Worm (Caenorhabditis elegans) whole organism, L1 larva: ENCODE measurements around the gene tag-151.
A peak's percentile ranks its signal among the peaks of the same experiment; 100 is the strongest.

Experiments
- C04F5.9 ChIP-seq: sonication (generic microtip); optimal IDR thresholded peaks from 2 replicates; lab custom pipeline; 2016; ENCODE audit warnings: missing genetic modification characterization, missing compliant biosample characterization
- C16A3.4 ChIP-seq: fragments of 150-350 bp; optimal IDR thresholded peaks from 2 replicates; lab custom pipeline; 2014; ENCODE audit warnings: missing biosample characterization, missing genetic modification characterization
- Y116A8C.19 ChIP-seq: sonication (generic microtip); optimal IDR thresholded peaks from 2 replicates; lab custom pipeline; 2016; ENCODE audit warnings: missing compliant biosample characterization, missing genetic modification characterization, borderline replicate concordance
- alr-1 ChIP-seq: fragments of 200-800 bp; sonication (Bioruptor generic); optimal IDR thresholded peaks from 2 replicates; lab custom pipeline; 2018; ENCODE audit warnings: borderline replicate concordance, mild to moderate bottlenecking, missing genetic modification characterization, missing compliant biosample characterization
- aly-2 ChIP-seq: fragments of 150-350 bp; optimal IDR thresholded peaks from 2 replicates; lab custom pipeline; 2014; ENCODE audit warnings: missing biosample characterization, missing genetic modification characterization
- ama-1 ChIP-seq: fragments of 150-350 bp; optimal IDR thresholded peaks from 2 replicates; lab custom pipeline; 2014
- blmp-1 ChIP-seq: fragments of 150-350 bp; optimal IDR thresholded peaks from 2 replicates; lab custom pipeline; 2014; ENCODE audit warnings: missing biosample characterization, missing genetic modification characterization
- ces-1 ChIP-seq: fragments of 150-350 bp; optimal IDR thresholded peaks from 2 replicates; lab custom pipeline; 2014; ENCODE audit warnings: missing biosample characterization, missing genetic modification reagents, missing genetic modification characterization
- egl-13 ChIP-seq: sonication (generic microtip); optimal IDR thresholded peaks from 2 replicates; lab custom pipeline; 2016; ENCODE audit warnings: missing genotype, missing genetic modification reagents, missing genetic modification characterization, missing compliant biosample characterization
- elt-2 ChIP-seq: sonication (generic microtip); optimal IDR thresholded peaks from 2 replicates; lab custom pipeline; 2016; ENCODE audit warnings: missing genetic modification characterization, mild to moderate bottlenecking, inconsistent platforms, missing compliant biosample characterization, missing genetic modification reagents
- elt-3 ChIP-seq, 6 experiments: fragments of 150-350 bp in 1 of 6; sonication (generic microtip); optimal IDR thresholded peaks; 2 replicates each; lab custom pipeline; 2017 to 2018; ENCODE audit warnings: missing biosample characterization in 6 of 6, missing genetic modification characterization in 6 of 6, inconsistent platforms in 1 of 6
- ets-5 ChIP-seq: fragments of 200-800 bp; sonication (Bioruptor generic); IDR thresholded peaks from 2 replicates; pipeline ENCODE4 v1.3.6; 2022; ENCODE audit warnings: missing genetic modification characterization, missing compliant biosample characterization
- fkh-10 ChIP-seq: sonication (generic microtip); optimal IDR thresholded peaks from 2 replicates; lab custom pipeline; 2017; ENCODE audit warnings: missing biosample characterization, missing genetic modification reagents, missing genetic modification characterization
- fkh-8 ChIP-seq: sonication (generic microtip); optimal IDR thresholded peaks from 2 replicates; lab custom pipeline; 2016; ENCODE audit warnings: mild to moderate bottlenecking, missing genetic modification characterization, missing compliant biosample characterization
- hlh-17 ChIP-seq: fragments of 200-800 bp; sonication (Bioruptor generic); optimal IDR thresholded peaks from 2 replicates; lab custom pipeline; 2018; ENCODE audit warnings: missing genetic modification characterization, mild to moderate bottlenecking, missing compliant biosample characterization, moderate library complexity, borderline replicate concordance
- hpl-2 ChIP-seq: fragments of 150-350 bp; optimal IDR thresholded peaks from 2 replicates; lab custom pipeline; 2014; ENCODE audit warnings: missing biosample characterization, missing genetic modification reagents, missing genetic modification characterization
- isw-1 ChIP-seq: fragments of 200-800 bp; sonication (Bioruptor generic); IDR thresholded peaks from 2 replicates; pipeline ENCODE4 v1.3.6; 2022; ENCODE audit warnings: missing genetic modification characterization, missing compliant biosample characterization
- lin-14 ChIP-seq: fragments of 200-800 bp; sonication (Bioruptor generic); optimal IDR thresholded peaks from 2 replicates; lab custom pipeline; 2018; ENCODE audit warnings: mild to moderate bottlenecking, missing genetic modification characterization, moderate library complexity, missing compliant biosample characterization
- lin-15B ChIP-seq: fragments of 150-350 bp; sonication (generic microtip); optimal IDR thresholded peaks from 3 replicates; lab custom pipeline; 2014; ENCODE audit warnings: missing biosample characterization, missing genetic modification characterization
- lin-35 ChIP-seq, 2 experiments: fragments of 150-350 bp; optimal IDR thresholded peaks; 2 replicates each; lab custom pipeline; 2014; ENCODE audit warnings: missing biosample characterization in 2 of 2, missing genetic modification characterization in 2 of 2, missing genetic modification reagents in 2 of 2
- lir-3 ChIP-seq: sonication (generic microtip); optimal IDR thresholded peaks from 2 replicates; lab custom pipeline; 2016; ENCODE audit warnings: mild to moderate bottlenecking, missing genetic modification characterization, moderate library complexity, missing compliant biosample characterization; ENCODE audit not compliant: poor library complexity
- lsy-2 ChIP-seq, 2 experiments: fragments of 150-350 bp; optimal IDR thresholded peaks; 2 replicates each; lab custom pipeline; 2014; ENCODE audit warnings: missing biosample characterization in 2 of 2, missing genetic modification characterization in 2 of 2
- mab-9 ChIP-seq: fragments of 200-800 bp; sonication (Bioruptor generic); IDR thresholded peaks from 2 replicates; pipeline ENCODE4 v1.3.6; 2022; ENCODE audit warnings: missing genetic modification reagents, missing genetic modification characterization, missing compliant biosample characterization
- mdl-1 ChIP-seq, 2 experiments: fragments of 150-350 bp; optimal IDR thresholded peaks; 2 replicates each; lab custom pipeline; 2014 to 2017; ENCODE audit warnings: missing biosample characterization in 2 of 2, missing genetic modification characterization in 2 of 2, inconsistent platforms in 1 of 2
- nhr-12 ChIP-seq: sonication (generic microtip); optimal IDR thresholded peaks from 2 replicates; lab custom pipeline; 2017; ENCODE audit warnings: missing biosample characterization, missing genetic modification characterization
- nhr-20 ChIP-seq: sonication (generic microtip); optimal IDR thresholded peaks from 2 replicates; lab custom pipeline; 2016; ENCODE audit warnings: mild to moderate bottlenecking, missing genetic modification characterization, missing compliant biosample characterization
- nhr-237 ChIP-seq: fragments of 150-350 bp; optimal IDR thresholded peaks from 2 replicates; lab custom pipeline; 2014; ENCODE audit warnings: missing biosample characterization, missing genetic modification characterization
- nhr-71 ChIP-seq: sonication (generic microtip); optimal IDR thresholded peaks from 2 replicates; lab custom pipeline; 2016; ENCODE audit warnings: mild to moderate bottlenecking, missing genetic modification characterization, moderate library complexity, missing compliant biosample characterization
- nhr-76 ChIP-seq: sonication (generic microtip); optimal IDR thresholded peaks from 2 replicates; lab custom pipeline; 2017; ENCODE audit warnings: missing biosample characterization, missing genetic modification characterization
- nhr-84 ChIP-seq: sonication (generic microtip); optimal IDR thresholded peaks from 2 replicates; lab custom pipeline; 2017; ENCODE audit warnings: missing biosample characterization, missing genetic modification characterization
- nhr-85 ChIP-seq: sonication (generic microtip); peaks from one replicate; lab custom pipeline; 2016; ENCODE audit warnings: missing genetic modification characterization, inconsistent platforms, missing compliant biosample characterization
- nhr-90 ChIP-seq: sonication (generic microtip); optimal IDR thresholded peaks from 2 replicates; lab custom pipeline; 2016; ENCODE audit warnings: mild to moderate bottlenecking, missing genetic modification characterization, missing compliant biosample characterization; ENCODE audit not compliant: poor library complexity
- pax-3 ChIP-seq: fragments of 200-800 bp; sonication (Bioruptor generic); optimal IDR thresholded peaks from 2 replicates; lab custom pipeline; 2018; ENCODE audit warnings: mild to moderate bottlenecking, missing genetic modification characterization, moderate library complexity, missing compliant biosample characterization
- pqm-1 ChIP-seq: sonication (generic microtip); optimal IDR thresholded peaks from 3 replicates; lab custom pipeline; 2017; ENCODE audit warnings: missing biosample characterization, missing genetic modification characterization
- skn-1 ChIP-seq: fragments of 150-350 bp; optimal IDR thresholded peaks from 2 replicates; lab custom pipeline; 2014; ENCODE audit warnings: missing biosample characterization, missing genetic modification characterization
- snu-23 ChIP-seq: sonication (generic microtip); optimal IDR thresholded peaks from 2 replicates; lab custom pipeline; 2016; ENCODE audit warnings: missing genetic modification characterization, missing compliant biosample characterization
- sptf-1 ChIP-seq: fragments of 150-350 bp; optimal IDR thresholded peaks from 2 replicates; lab custom pipeline; 2014; ENCODE audit warnings: missing biosample characterization, missing genetic modification characterization
- swsn-7 ChIP-seq: sonication (generic microtip); optimal IDR thresholded peaks from 2 replicates; lab custom pipeline; 2016; ENCODE audit warnings: missing genetic modification characterization, missing compliant biosample characterization
- tbx-2 ChIP-seq: sonication (generic microtip); optimal IDR thresholded peaks from 2 replicates; lab custom pipeline; 2016; ENCODE audit warnings: missing genetic modification characterization, missing compliant biosample characterization
- tlp-1 ChIP-seq: fragments of 150-350 bp; optimal IDR thresholded peaks from 2 replicates; lab custom pipeline; 2014; ENCODE audit warnings: missing biosample characterization, missing genetic modification characterization
- unc-130 ChIP-seq: fragments of 150-350 bp; optimal IDR thresholded peaks from 2 replicates; lab custom pipeline; 2017; ENCODE audit warnings: missing biosample characterization, missing genetic modification characterization, inconsistent platforms
- unc-62 ChIP-seq: fragments of 150-350 bp; optimal IDR thresholded peaks from 2 replicates; lab custom pipeline; 2014; ENCODE audit warnings: missing biosample characterization, missing genetic modification reagents, missing genetic modification characterization
- unc-98 ChIP-seq: fragments of 200-800 bp; sonication (Bioruptor generic); IDR thresholded peaks from 2 replicates; pipeline ENCODE4 v1.3.6; 2022; ENCODE audit warnings: missing genetic modification characterization, missing compliant biosample characterization
- vab-15 ChIP-seq: sonication (generic microtip); optimal IDR thresholded peaks from 2 replicates; lab custom pipeline; 2017; ENCODE audit warnings: missing genotype, mild to moderate bottlenecking, missing genetic modification characterization, missing compliant biosample characterization
- zip-4 ChIP-seq: fragments of 200-800 bp; sonication (Bioruptor generic); optimal IDR thresholded peaks from 2 replicates; lab custom pipeline; 2018; ENCODE audit warnings: mild to moderate bottlenecking, missing genetic modification characterization, moderate library complexity, missing compliant biosample characterization
- ztf-11 ChIP-seq, 2 experiments: sonication (generic microtip); optimal IDR thresholded peaks; 2 replicates each; lab custom pipeline; 2016 to 2017; ENCODE audit warnings: missing genetic modification characterization in 2 of 2, missing biosample characterization in 1 of 2, missing compliant biosample characterization in 1 of 2
- ztf-4 ChIP-seq: fragments of 150-350 bp; optimal IDR thresholded peaks from 2 replicates; lab custom pipeline; 2014; ENCODE audit warnings: missing biosample characterization, missing genetic modification characterization

tag-151 gene

DNA sequence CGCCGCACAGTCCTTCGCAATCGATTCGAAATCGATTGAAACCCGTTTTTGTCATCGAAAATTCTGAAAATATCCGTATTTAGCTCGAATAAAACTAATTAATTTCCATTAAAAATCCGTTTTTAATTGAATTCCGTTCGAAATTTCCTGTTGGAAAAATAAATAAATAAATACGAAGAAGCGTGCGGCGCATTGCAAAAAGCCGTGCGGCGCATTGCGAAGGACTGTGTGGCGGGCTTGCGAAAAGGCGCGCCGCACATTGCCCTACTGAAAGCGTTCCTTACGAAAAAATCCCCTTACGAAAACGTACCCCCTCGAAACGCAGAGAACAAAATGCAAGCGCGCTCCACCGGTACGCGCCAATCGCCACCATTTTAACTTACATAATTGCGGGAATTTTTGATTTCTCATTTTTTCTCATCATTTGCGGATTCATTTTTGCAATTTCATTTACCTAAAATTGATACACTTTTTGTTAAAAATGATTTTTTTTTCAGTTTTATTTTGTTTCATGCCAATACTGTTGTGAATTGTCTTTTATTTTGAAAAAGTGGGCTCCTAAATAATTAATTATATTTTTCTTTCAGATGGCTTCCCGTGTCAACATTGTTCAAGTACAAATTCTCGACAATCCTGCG lies 8.5 kb upstream of the tag-151 start, which contains the start of gene unc-85 (continued):
- peak; percentile 54 for TF ChIP-seq fkh-8 (tag; lab: Kevin White, UChicago)
- peak; percentile 88 for TF ChIP-seq isw-1 (GFP tag; lab: Robert Waterston, UW)
- peak; percentile 50 for TF ChIP-seq unc-130 (tag; lab: Kevin White, UChicago)
- peak; percentile 69 for TF ChIP-seq tbx-2 (tag; lab: Kevin White, UChicago)
- peak; percentile 73 for TF ChIP-seq nhr-20
- peak; percentile 3 for TF ChIP-seq nhr-237 (tag; lab: Kevin White, UChicago)
- peak; percentile 63 for TF ChIP-seq C16A3.4 (tag; lab: Kevin White, UChicago)
- peak; percentile 65 for TF ChIP-seq lir-3 (tag; lab: Kevin White, UChicago)
- peak; percentile 89 for TF ChIP-seq nhr-85 (tag; lab: Kevin White, UChicago)
- TF ChIP-seq elt-2 (tag; lab: Kevin White, UChicago) = peak; percentile 60
- TF ChIP-seq egl-13 (tag; lab: Kevin White, UChicago) = peak; percentile 52
- TF ChIP-seq lin-14 (GFP tag; lab: Kevin White, UChicago) = peak; percentile 83
- peak; percentile 28 for TF ChIP-seq C04F5.9 (tag; lab: Kevin White, UChicago)
- TF ChIP-seq, all 84 proteins: peak for 47; not testable (repeated sequence) for 37

DNA sequence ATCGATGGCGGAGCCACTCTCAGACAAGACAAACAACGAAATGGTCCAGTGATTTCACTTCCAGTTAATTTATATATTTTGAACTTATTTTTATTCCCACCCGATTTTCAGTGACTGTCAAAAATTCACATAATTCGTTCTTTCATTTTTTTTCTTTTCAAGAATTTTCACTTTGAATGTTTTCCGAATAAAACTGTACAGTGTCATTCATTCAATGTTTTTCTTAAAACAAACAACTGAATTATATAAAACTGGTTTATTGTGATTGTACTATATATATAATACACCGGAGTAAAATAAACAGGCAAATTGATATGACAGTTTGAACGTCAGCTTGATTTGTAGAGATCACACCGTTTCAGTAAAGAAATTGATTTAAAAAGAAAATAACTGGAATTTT lies 7.1 kb upstream of the tag-151 start:
- TF ChIP-seq swsn-7 (tag; lab: Kevin White, UChicago) (no peak), ets-5 (no peak), ama-1 (lab: Kevin White, UChicago) (no peak), mdl-1 (tag; optimal IDR thresholded peaks at IDR 0.05; lab: Kevin White, UChicago) (no peak), ztf-4 (tag; lab: Kevin White, UChicago) (no peak), sptf-1 (tag; lab: Kevin White, UChicago) (no peak), vab-15 (tag; lab: Kevin White, UChicago) (no peak), hpl-2 (no peak), blmp-1 (no peak), unc-62 (GFP tag; lab: Kevin White, UChicago) (no peak), nhr-85 (tag; lab: Kevin White, UChicago) (no peak), aly-2 (no peak), mab-9 (GFP tag; lab: Robert Waterston, UW) (no peak)

DNA sequence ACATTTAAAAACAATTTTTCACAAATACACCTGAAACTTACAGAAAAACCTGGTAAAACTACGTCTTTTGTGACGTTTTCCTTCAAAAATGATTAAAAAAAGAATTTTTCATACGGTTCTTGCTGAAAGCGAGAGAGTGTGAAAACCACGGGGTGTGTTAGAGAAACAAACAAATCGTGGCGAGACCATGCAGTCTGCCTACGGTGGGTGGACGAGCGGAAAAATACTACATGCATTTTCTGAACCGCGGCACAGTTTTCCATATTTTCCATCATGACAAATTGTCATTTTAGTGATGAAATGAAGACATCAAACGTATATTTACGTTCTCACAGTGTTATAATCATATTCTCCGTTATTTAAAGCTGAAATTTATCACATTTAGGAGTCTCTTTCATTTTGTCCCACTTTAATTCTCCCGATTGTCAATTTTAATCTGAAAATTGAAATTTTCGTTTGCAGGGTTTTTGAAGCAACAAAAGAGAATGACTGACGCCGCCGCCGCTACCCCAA lies 3.7 kb upstream of the tag-151 start, which contains the start of the genes F10G7.9 and tsn-1:
TSS of gene F10G7.9 (minus strand) at position 127 of the 513 bp plus-strand sequence.
TSS of gene tsn-1 (plus strand) at position 463 of the 513 bp plus-strand sequence.
- TF ChIP-seq zip-4 (GFP tag; lab: Kevin White, UChicago) = no peak
- TF ChIP-seq alr-1 = no peak
- no peak for TF ChIP-seq C04F5.9 (tag; lab: Kevin White, UChicago)
- no peak for TF ChIP-seq hlh-17 (GFP tag; lab: Kevin White, UChicago)
- peak; percentile 2 for TF ChIP-seq nhr-90
- no peak for TF ChIP-seq tlp-1 (tag; lab: Kevin White, UChicago)
- no peak for TF ChIP-seq fkh-10 (GFP tag; lab: Kevin White, UChicago)
- peak; percentile 71 for TF ChIP-seq nhr-71 (tag; lab: Kevin White, UChicago)
- no peak for TF ChIP-seq blmp-1
- TF ChIP-seq nhr-237 (tag; lab: Kevin White, UChicago) = no peak
- peak; percentile 46 for TF ChIP-seq lin-15B (tag; lab: Kevin White, UChicago)
- TF ChIP-seq unc-98 (GFP tag; lab: Robert Waterston, UW) = no peak
- TF ChIP-seq skn-1 = peak; percentile 59
- no peak for TF ChIP-seq pqm-1
- no peak for TF ChIP-seq Y116A8C.19 (tag; lab: Kevin White, UChicago)
- TF ChIP-seq pax-3 = no peak
- no peak for TF ChIP-seq nhr-84
- TF ChIP-seq C16A3.4 (tag; lab: Kevin White, UChicago) = peak; percentile 48
- no peak for TF ChIP-seq nhr-76 (tag; lab: Kevin White, UChicago)
- TF ChIP-seq lin-35 (GFP tag; optimal IDR thresholded peaks at IDR 0.05; lab: Kevin White, UChicago) = peak; percentile 61 to 86
- peak; percentile 74 for TF ChIP-seq nhr-85 (tag; lab: Kevin White, UChicago)
- TF ChIP-seq ztf-11 (tag; optimal IDR thresholded peaks at IDR 0.05; lab: Kevin White, UChicago) = no peak
- TF ChIP-seq lsy-2 (tag; optimal IDR thresholded peaks at IDR 0.05; lab: Kevin White, UChicago) = peak; percentile 93 to 98
- peak; percentile 68 for TF ChIP-seq snu-23 (GFP tag; lab: Kevin White, UChicago)
- no peak for TF ChIP-seq nhr-12 (tag; lab: Kevin White, UChicago)
- no peak for TF ChIP-seq elt-3 (tag; optimal IDR thresholded peaks at IDR 0.05; lab: Kevin White, UChicago)
- no peak for TF ChIP-seq ces-1 (GFP tag; lab: Kevin White, UChicago)
- TF ChIP-seq ets-5 = no peak
- peak; percentile 37 for TF ChIP-seq elt-2 (tag; lab: Kevin White, UChicago)
- no peak for TF ChIP-seq vab-15 (tag; lab: Kevin White, UChicago)
